Worm (Caenorhabditis elegans) whole organism, mixed stage, embryonic: ENCODE measurements around the gene mlc-6.

Source experiments
- ceh-83 ChIP-seq: fragments of 200-800 bp; sonication (Bioruptor generic); optimal IDR thresholded peaks from 2 replicates; lab custom pipeline; 2018; ENCODE audit warnings: mild to moderate bottlenecking, missing genetic modification characterization, missing compliant biosample characterization
- lin-13 ChIP-seq: fragments of 150-350 bp; optimal IDR thresholded peaks from 2 replicates; lab custom pipeline; 2014; ENCODE audit warnings: missing biosample characterization, missing genetic modification characterization
- lsy-2 ChIP-seq: fragments of 150-350 bp; optimal IDR thresholded peaks from 2 replicates; lab custom pipeline; 2014; ENCODE audit warnings: missing biosample characterization, missing genetic modification characterization
- mab-5 ChIP-seq: fragments of 150-350 bp; optimal IDR thresholded peaks from 2 replicates; lab custom pipeline; 2014; ENCODE audit warnings: missing biosample characterization, missing genetic modification characterization
- nhr-12 ChIP-seq: fragments of 150-350 bp; optimal IDR thresholded peaks from 2 replicates; lab custom pipeline; 2014; ENCODE audit warnings: missing biosample characterization, missing genetic modification characterization
- nhr-237 ChIP-seq: fragments of 150-350 bp; optimal IDR thresholded peaks from 2 replicates; lab custom pipeline; 2014; ENCODE audit warnings: missing biosample characterization, missing genetic modification characterization
- nhr-76 ChIP-seq: sonication (generic microtip); optimal IDR thresholded peaks from 2 replicates; lab custom pipeline; 2017; ENCODE audit warnings: missing biosample characterization, missing genetic modification characterization
- ztf-11 ChIP-seq: fragments of 150-350 bp; optimal IDR thresholded peaks from 2 replicates; lab custom pipeline; 2014; ENCODE audit warnings: missing biosample characterization, missing genetic modification characterization

DNA sequence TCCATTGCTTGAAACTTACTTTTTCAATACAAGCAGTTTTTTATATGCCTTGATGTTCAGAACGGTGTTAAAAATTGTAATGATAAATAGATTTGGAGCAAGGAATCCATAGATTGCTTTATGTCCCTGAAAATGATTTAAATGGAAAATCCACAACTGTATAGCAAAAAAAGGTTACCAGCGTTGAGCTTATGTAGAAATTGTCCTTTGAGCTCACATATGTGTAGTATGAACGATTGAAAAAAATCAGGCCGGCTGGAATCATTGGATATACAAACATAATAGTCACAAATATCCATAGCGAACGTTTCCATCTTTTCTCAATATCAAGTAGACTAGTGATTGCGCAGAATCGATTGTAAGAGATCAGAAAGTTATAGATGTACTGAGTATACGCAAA is 12.1 kb downstream of the mlc-6 start, which contains the start of gene srg-36:
- TF ChIP-seq nhr-237 (tag; lab: Kevin White, UChicago) (no peak), nhr-76 (tag; lab: Kevin White, UChicago) (no peak), ceh-83 (GFP tag; lab: Kevin White, UChicago) (no peak), lsy-2 (tag; lab: Kevin White, UChicago) (no peak), nhr-12 (tag; lab: Kevin White, UChicago) (no peak), ztf-11 (tag; lab: Kevin White, UChicago) (no peak), lin-13 (no peak), mab-5 (tag; lab: Kevin White, UChicago) (no peak)
